Worm (Caenorhabditis elegans): Measurements from ENCODE around the gene str-118.

DNA sequence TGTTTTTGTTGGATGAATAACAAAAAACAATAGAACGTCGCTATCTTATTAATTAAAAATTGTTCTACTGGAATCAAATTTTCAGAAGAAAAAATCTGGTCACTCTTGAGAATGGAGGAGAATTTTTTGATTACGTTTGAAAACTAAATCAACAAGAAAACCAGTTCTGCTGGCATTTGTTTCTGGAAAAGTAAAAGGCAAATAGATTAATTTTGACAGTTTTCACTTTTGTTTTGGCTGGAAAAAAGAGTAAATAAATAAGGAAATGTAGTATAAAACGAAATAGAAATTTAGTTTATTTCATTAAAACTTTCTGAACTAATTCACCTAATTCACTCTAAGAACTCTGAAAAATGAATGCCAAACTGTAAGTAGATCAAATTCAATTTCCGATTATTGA lies 12.3 kb downstream of the str-118 start, which contains the start of gene fipr-13:
- TF ChIP-seq nhr-12 (tag; optimal IDR thresholded peaks at IDR 0.05), result no peak
- TF ChIP-seq ceh-16 (tag; optimal IDR thresholded peaks at IDR 0.05), result no peak
- TF ChIP-seq tbx-2 (tag; optimal IDR thresholded peaks at IDR 0.05), result no peak
- no peak for TF ChIP-seq egl-27 (tag; optimal IDR thresholded peaks at IDR 0.05)
